Worm (Caenorhabditis elegans): Measurements from ENCODE around the gene math-5.
A peak's percentile ranks its signal among the peaks of the same experiment; 100 is the strongest.
"Not testable (repeated sequence)": the region's sequence is repeated elsewhere in the genome, so short reads cannot be mapped to it uniquely, and the experiment has no call there.

Gene math-5

ce11 chrII:1862334-1862733 is 20.3 kb downstream of the math-5 start, which contains the start of gene fbxb-98:
Gene fbxb-98 (plus strand): TSS chrII:1862634.
- TF ChIP-seq ceh-82 (tag; optimal IDR thresholded peaks at IDR 0.05); zag-1 (tag; optimal IDR thresholded peaks at IDR 0.05); ama-1 (optimal IDR thresholded peaks at IDR 0.05): not testable (repeated sequence)

ce11 chrII:1861285-1861793 is 21.3 kb downstream of the math-5 start, which contains the start of gene C16C4.18:
Gene C16C4.18 (minus strand): TSS chrII:1861335.
- TF ChIP-seq ZK546.5, nhr-12, crh-2 (tag; optimal IDR thresholded peaks at IDR 0.05): not testable (repeated sequence)

DNA sequence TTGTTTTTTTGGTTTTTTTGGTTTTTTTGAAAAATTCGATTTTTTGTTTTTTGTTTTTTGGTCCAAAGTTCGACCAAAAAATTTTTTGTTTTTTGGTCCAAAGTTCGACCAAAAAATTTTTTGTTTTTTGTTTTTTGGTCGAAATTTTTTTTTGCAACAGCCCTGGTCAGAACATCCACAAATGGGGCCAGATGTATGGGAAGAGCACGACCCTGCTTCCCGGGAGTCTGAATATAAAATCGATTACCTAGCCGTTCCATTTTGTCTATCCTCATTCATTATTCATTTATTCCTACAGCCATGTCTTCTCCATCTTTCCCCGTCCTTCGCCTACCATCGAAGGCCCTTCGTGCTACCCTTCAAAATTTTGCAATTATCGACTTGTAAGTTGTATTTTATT is 28.5 kb downstream of the math-5 start, which contains the start of gene fbxb-95:
fbxb-95 (plus strand) TSS at position 301 of the 400 bp plus-strand sequence.
- not testable (repeated sequence) for TF ChIP-seq nhr-11 (tag; optimal IDR thresholded peaks at IDR 0.05); ztf-1 (GFP tag; conservative IDR thresholded peaks at IDR 0.05); Y55F3AM.14 (GFP tag; optimal IDR thresholded peaks at IDR 0.05)

DNA sequence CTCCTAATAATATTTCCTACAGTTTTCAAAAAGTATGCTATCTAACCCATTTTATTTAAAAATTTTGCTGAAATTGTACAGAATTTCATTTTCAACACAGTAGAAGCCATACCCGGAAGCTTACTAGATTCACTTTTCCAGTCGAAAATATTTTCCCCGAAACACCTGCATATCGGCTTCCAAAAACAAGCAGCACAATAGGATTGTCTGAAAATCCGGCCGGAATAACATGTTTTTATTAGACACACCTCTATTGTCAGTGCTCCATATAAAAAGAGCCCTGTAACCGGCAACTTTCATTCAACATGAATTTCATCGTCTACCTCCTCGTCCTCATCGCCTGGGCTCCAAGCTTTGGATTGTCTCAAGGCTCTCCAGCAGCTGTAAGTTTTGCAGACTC is 30.1 kb downstream of the math-5 start, which contains the start of gene C52E2.2:
C52E2.2 (plus strand) TSS at position 301 of the 400 bp plus-strand sequence.
- no peak for TF ChIP-seq ZK546.5 (tag; optimal IDR thresholded peaks at IDR 0.05)
- no peak for TF ChIP-seq unc-39 (tag; optimal IDR thresholded peaks at IDR 0.05)
- no peak for TF ChIP-seq elt-3 (tag; optimal IDR thresholded peaks at IDR 0.05)
- no peak for TF ChIP-seq F13H6.1 (tag; optimal IDR thresholded peaks at IDR 0.05)
- TF ChIP-seq ama-1 (optimal IDR thresholded peaks at IDR 0.05), result no peak
- TF ChIP-seq fos-1 (tag; optimal IDR thresholded peaks at IDR 0.05), result no peak
- TF ChIP-seq snpc-4 (tag; optimal IDR thresholded peaks at IDR 0.05), result no peak
- no peak for TF ChIP-seq nhr-10 (tag; optimal IDR thresholded peaks at IDR 0.05)
- TF ChIP-seq lin-11 (tag; optimal IDR thresholded peaks at IDR 0.05), result no peak

DNA sequence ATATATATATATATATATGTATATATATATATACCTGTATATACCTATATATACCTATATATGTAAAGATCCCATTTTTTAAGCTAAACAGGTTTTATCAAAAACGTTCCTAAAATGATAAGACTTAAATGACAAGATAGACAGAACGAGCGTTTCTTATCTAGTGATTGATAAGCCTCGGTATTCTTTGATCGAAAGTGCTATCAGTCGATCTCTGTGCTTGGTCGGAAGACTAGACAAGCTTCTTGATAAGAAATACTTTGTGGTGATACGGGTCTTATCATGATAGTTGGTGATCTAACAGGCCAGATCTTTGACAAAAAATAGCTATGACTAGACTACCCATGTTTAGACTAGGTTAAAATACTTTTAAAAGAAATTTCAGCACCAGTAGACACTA is 30.9 kb downstream of the math-5 start:
- TF ChIP-seq crh-2 (tag; optimal IDR thresholded peaks at IDR 0.05) (peak; percentile 36), blmp-1 (tag; optimal IDR thresholded peaks at IDR 0.05; ENCODE audit: insufficient read depth) (no peak), F13H6.1 (tag; optimal IDR thresholded peaks at IDR 0.05) (peak; percentile 32), sma-3 (GFP tag; optimal IDR thresholded peaks at IDR 0.05) (peak; percentile 57), elt-1 (tag; optimal IDR thresholded peaks at IDR 0.05) (no peak), dmd-4 (tag; optimal IDR thresholded peaks at IDR 0.05) (no peak), fos-1 (tag; optimal IDR thresholded peaks at IDR 0.05) (peak; percentile 97), nhr-77 (tag; optimal IDR thresholded peaks at IDR 0.05) (no peak), lin-39 (tag; optimal IDR thresholded peaks at IDR 0.05) (no peak), mab-5 (tag; optimal IDR thresholded peaks at IDR 0.05) (no peak), nhr-21 (tag; optimal IDR thresholded peaks at IDR 0.05) (peak; percentile 22), nhr-25 (tag; optimal IDR thresholded peaks at IDR 0.05) (no peak), sma-9 (GFP tag; optimal IDR thresholded peaks at IDR 0.05) (peak; percentile 91), sma-9 (tag; optimal IDR thresholded peaks at IDR 0.05) (no peak), ceh-16 (tag; optimal IDR thresholded peaks at IDR 0.05) (no peak), unc-39 (tag; optimal IDR thresholded peaks at IDR 0.05) (no peak), nhr-12 (tag; optimal IDR thresholded peaks at IDR 0.05) (no peak), egl-27 (tag; optimal IDR thresholded peaks at IDR 0.05) (peak; percentile 83), gmeb-1 (tag; optimal IDR thresholded peaks at IDR 0.05) (peak; percentile 25)

DNA sequence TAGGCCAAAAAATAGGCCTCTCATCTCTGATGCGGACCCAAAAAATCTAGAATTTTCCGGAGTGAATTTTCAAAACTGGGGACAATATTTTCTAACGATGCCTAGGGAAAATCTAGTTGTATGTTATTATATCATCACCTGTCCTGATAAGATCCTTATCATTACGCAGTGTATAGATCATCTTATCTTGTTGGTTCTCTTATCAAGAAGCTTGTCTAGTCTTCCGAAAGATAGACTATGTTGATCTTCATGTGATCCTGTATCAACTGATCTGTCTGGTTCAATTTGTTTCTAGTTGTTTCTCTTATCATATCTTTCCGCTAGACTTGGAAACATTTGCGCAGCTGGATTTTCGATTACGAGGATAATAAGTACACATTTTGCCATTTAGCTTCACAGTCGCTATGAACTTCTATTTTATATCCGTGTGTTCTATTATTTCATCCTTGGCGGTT is 31.7 kb downstream of the math-5 start, which contains the start of gene C52E2.3:
C52E2.3 (plus strand) TSS at position 405 of the 455 bp plus-strand sequence.
- no peak for TF ChIP-seq nhr-10 (tag; optimal IDR thresholded peaks at IDR 0.05)
- no peak for TF ChIP-seq nhr-129 (tag; optimal IDR thresholded peaks at IDR 0.05)
- no peak for TF ChIP-seq ztf-4 (tag; optimal IDR thresholded peaks at IDR 0.05)
- TF ChIP-seq ceh-82 (tag; optimal IDR thresholded peaks at IDR 0.05), result no peak
- no peak for TF ChIP-seq nhr-77 (tag; optimal IDR thresholded peaks at IDR 0.05)
- no peak for TF ChIP-seq blmp-1 (tag; optimal IDR thresholded peaks at IDR 0.05; ENCODE audit: insufficient read depth)
- no peak for TF ChIP-seq Y55F3AM.14 (GFP tag; optimal IDR thresholded peaks at IDR 0.05)
- no peak for TF ChIP-seq nhr-12 (tag; optimal IDR thresholded peaks at IDR 0.05)
- no peak for TF ChIP-seq nhr-23 (tag; optimal IDR thresholded peaks at IDR 0.05)
- no peak for TF ChIP-seq nhr-11 (tag; optimal IDR thresholded peaks at IDR 0.05)
- no peak for TF ChIP-seq mdl-1 (tag; optimal IDR thresholded peaks at IDR 0.05)
- TF ChIP-seq sma-9 (GFP tag; optimal IDR thresholded peaks at IDR 0.05), result no peak
- no peak for TF ChIP-seq sma-9 (tag; optimal IDR thresholded peaks at IDR 0.05)
- no peak for TF ChIP-seq dmd-4 (tag; optimal IDR thresholded peaks at IDR 0.05)
- TF ChIP-seq ztf-1 (GFP tag; conservative IDR thresholded peaks at IDR 0.05), result no peak
- no peak for TF ChIP-seq aly-2 (tag; optimal IDR thresholded peaks at IDR 0.05)
- TF ChIP-seq F13H6.1 (tag; optimal IDR thresholded peaks at IDR 0.05), result no peak
- no peak for TF ChIP-seq mbf-1 (tag; optimal IDR thresholded peaks at IDR 0.05)
- TF ChIP-seq sma-3 (GFP tag; optimal IDR thresholded peaks at IDR 0.05), result no peak
